Fruit fly (Drosophila melanogaster): ENCODE results near the gene CG4558.

CG4558 gene

dm6 chrX:6822904-6823303 is 26.7 kb upstream of the CG4558 start, which contains the start of gene Atx-1:
Atx-1 (plus strand) TSS chrX:6823204.
- TF ChIP-seq dsx (GFP tag; optimal IDR thresholded peaks at IDR 0.05; ENCODE audit: poor library complexity, severe bottlenecking): no peak
- no peak for TF ChIP-seq lz (GFP tag; optimal IDR thresholded peaks at IDR 0.05)
- no peak for TF ChIP-seq Gug (GFP tag; IDR thresholded peaks at IDR 0.05)
- no peak for TF ChIP-seq Eip75B (GFP tag; optimal IDR thresholded peaks at IDR 0.05)
- TF ChIP-seq Met (GFP tag; optimal IDR thresholded peaks at IDR 0.05): no peak
- TF ChIP-seq Hr38 (GFP tag; optimal IDR thresholded peaks at IDR 0.05): no peak
- no peak for TF ChIP-seq CG6276 (GFP tag; optimal IDR thresholded peaks at IDR 0.05)
- no peak for TF ChIP-seq Smox (GFP tag; optimal IDR thresholded peaks at IDR 0.05)
- no peak for TF ChIP-seq vri (GFP tag; optimal IDR thresholded peaks at IDR 0.05)
- TF ChIP-seq esn (GFP tag; optimal IDR thresholded peaks at IDR 0.05): no peak
- TF ChIP-seq fd85E (GFP tag; optimal IDR thresholded peaks at IDR 0.05): no peak
- no peak for TF ChIP-seq Eip93F (GFP tag; optimal IDR thresholded peaks at IDR 0.05)
- TF ChIP-seq CG6854 (GFP tag; optimal IDR thresholded peaks at IDR 0.05): no peak
- no peak for TF ChIP-seq CG8632 (GFP tag; optimal IDR thresholded peaks at IDR 0.05)
- TF ChIP-seq Blimp-1 (GFP tag; optimal IDR thresholded peaks at IDR 0.05): no peak

dm6 chrX:6824203-6824602 is 25.4 kb upstream of the CG4558 start, which contains the start of gene nonC:
nonC (plus strand) TSS chrX:6824496.
- no peak for TF ChIP-seq fd59A (GFP tag; optimal IDR thresholded peaks at IDR 0.05)
- TF ChIP-seq Sox15 (GFP tag; optimal IDR thresholded peaks at IDR 0.05): no peak
- TF ChIP-seq CG6163 (GFP tag; IDR thresholded peaks at IDR 0.05): no peak
- TF ChIP-seq CG9139 (GFP tag; optimal IDR thresholded peaks at IDR 0.05): no peak
- TF ChIP-seq CG8319 (GFP tag; optimal IDR thresholded peaks at IDR 0.05): no peak
- no peak for TF ChIP-seq achi (GFP tag; optimal IDR thresholded peaks at IDR 0.05)
- no peak for TF ChIP-seq CG6808 (GFP tag; optimal IDR thresholded peaks at IDR 0.05)
- no peak for TF ChIP-seq CG8119 (GFP tag; IDR thresholded peaks at IDR 0.05)
- TF ChIP-seq net (GFP tag; optimal IDR thresholded peaks at IDR 0.05): no peak
- TF ChIP-seq cyc (GFP tag; optimal IDR thresholded peaks at IDR 0.05): no peak
- TF ChIP-seq CG31627 (GFP tag; optimal IDR thresholded peaks at IDR 0.05): no peak
- TF ChIP-seq topi (GFP tag; optimal IDR thresholded peaks at IDR 0.05): no peak
- no peak for TF ChIP-seq OdsH (GFP tag; optimal IDR thresholded peaks at IDR 0.05)
- no peak for TF ChIP-seq CG16779 (tag; optimal IDR thresholded peaks at IDR 0.05)
- no peak for TF ChIP-seq Blimp-1 (GFP tag; optimal IDR thresholded peaks at IDR 0.05)
- TF ChIP-seq CG11902 (GFP tag; optimal IDR thresholded peaks at IDR 0.05): no peak

- TF ChIP-seq CG32006 (GFP tag; optimal IDR thresholded peaks at IDR 0.05): no peak
- TF ChIP-seq Gug (GFP tag; IDR thresholded peaks at IDR 0.05): no peak
- no peak for TF ChIP-seq salr (GFP tag; optimal IDR thresholded peaks at IDR 0.05)
- TF ChIP-seq CG34406 (GFP tag; optimal IDR thresholded peaks at IDR 0.05): no peak
- no peak for TF ChIP-seq CG6163 (GFP tag; IDR thresholded peaks at IDR 0.05)
- no peak for TF ChIP-seq acj6 (GFP tag; optimal IDR thresholded peaks at IDR 0.05)
- TF ChIP-seq spab (GFP tag; optimal IDR thresholded peaks at IDR 0.05): no peak
- no peak for TF ChIP-seq CG31627 (GFP tag; optimal IDR thresholded peaks at IDR 0.05)
- no peak for TF ChIP-seq OdsH (GFP tag; optimal IDR thresholded peaks at IDR 0.05)
- TF ChIP-seq CG16779 (tag; optimal IDR thresholded peaks at IDR 0.05): no peak
- no peak for TF ChIP-seq CG6276 (GFP tag; optimal IDR thresholded peaks at IDR 0.05)
- TF ChIP-seq Hr38 (GFP tag; optimal IDR thresholded peaks at IDR 0.05): no peak
- TF ChIP-seq pdm3 (GFP tag; optimal IDR thresholded peaks at IDR 0.05): no peak
- no peak for TF ChIP-seq svp (GFP tag)
- no peak for TF ChIP-seq Sox102F (GFP tag; optimal IDR thresholded peaks at IDR 0.05)
- TF ChIP-seq fd59A (GFP tag; optimal IDR thresholded peaks at IDR 0.05): no peak
These were observed 17.0 kb upstream of the CG4558 start, which contains the start of gene mAChR-C for dm6 chrX:6832584-6832983. mAChR-C (minus strand) TSS chrX:6832684.

Measured in whole organism, prepupa.